Worm (Caenorhabditis elegans) whole organism, L4 larva: ENCODE measurements around the gene acr-20.

Experiments
- F10B5.3 ChIP-seq: sonication (generic microtip); optimal IDR thresholded peaks from 2 replicates; lab custom pipeline; 2016; ENCODE audit warnings: mild to moderate bottlenecking, missing genetic modification characterization, missing compliant biosample characterization
- F26F4.8 ChIP-seq: fragments of 200-800 bp; sonication (Bioruptor generic); conservative IDR thresholded peaks from 2 replicates; pipeline ENCODE4 v1.3.6; 2022; ENCODE audit warnings: missing genetic modification characterization, missing compliant biosample characterization
- F37D6.2 ChIP-seq: sonication (generic microtip); optimal IDR thresholded peaks from 2 replicates; lab custom pipeline; 2016; ENCODE audit warnings: mild to moderate bottlenecking, missing genetic modification characterization, missing compliant biosample characterization
- F44E2.7 ChIP-seq: fragments of 200-800 bp; sonication (Bioruptor generic); IDR thresholded peaks from 2 replicates; pipeline ENCODE4 v2.1.2; 2022; ENCODE audit warnings: missing genetic modification characterization, missing compliant biosample characterization
- F49E8.2 ChIP-seq: sonication (generic microtip); optimal IDR thresholded peaks from 2 replicates; lab custom pipeline; 2016; ENCODE audit warnings: missing compliant biosample characterization, mild to moderate bottlenecking, missing genetic modification characterization, borderline replicate concordance
- Y105C5A.15 ChIP-seq: fragments of 200-800 bp; sonication (Bioruptor generic); IDR thresholded peaks from 2 replicates; pipeline ENCODE4 v1.3.6; 2022; ENCODE audit warnings: missing genetic modification characterization, missing compliant biosample characterization
- Y48G9A.11 ChIP-seq: fragments of 200-800 bp; sonication (Bioruptor generic); IDR thresholded peaks from 2 replicates; pipeline ENCODE4 v1.3.6; 2022; ENCODE audit warnings: missing genetic modification reagents, missing genetic modification characterization, missing compliant biosample characterization
- aha-1 ChIP-seq: fragments of 150-350 bp; peaks from one replicate; lab custom pipeline; 2014; ENCODE audit warnings: missing biosample characterization, missing genetic modification characterization
- aly-2 ChIP-seq: sonication (generic microtip); optimal IDR thresholded peaks from 2 replicates; lab custom pipeline; 2018; ENCODE audit warnings: missing biosample characterization, missing genetic modification characterization
- attf-4 ChIP-seq: sonication (generic microtip); optimal IDR thresholded peaks from 3 replicates; lab custom pipeline; 2017; ENCODE audit warnings: missing biosample characterization, missing genetic modification characterization
- ceh-28 ChIP-seq: fragments of 150-350 bp; optimal IDR thresholded peaks from 2 replicates; lab custom pipeline; 2014; ENCODE audit warnings: missing biosample characterization, missing genetic modification reagents, missing genetic modification characterization
- ceh-32 ChIP-seq: sonication (generic microtip); optimal IDR thresholded peaks from 2 replicates; lab custom pipeline; 2016; ENCODE audit warnings: mild to moderate bottlenecking, missing genetic modification characterization, missing compliant biosample characterization; ENCODE audit not compliant: poor library complexity
- ceh-62 ChIP-seq: sonication (generic microtip); optimal IDR thresholded peaks from 2 replicates; lab custom pipeline; 2017; ENCODE audit warnings: missing biosample characterization, missing genetic modification characterization
- ces-1 ChIP-seq: fragments of 150-350 bp; sonication (generic microtip); optimal IDR thresholded peaks from 4 replicates; lab custom pipeline; 2014; ENCODE audit warnings: missing biosample characterization, missing genetic modification reagents, missing genetic modification characterization
- cey-2 ChIP-seq: sonication (generic microtip); optimal IDR thresholded peaks from 3 replicates; lab custom pipeline; 2017; ENCODE audit warnings: missing genetic modification characterization, mild to moderate bottlenecking, missing compliant biosample characterization, antibody characterized with exemption, borderline replicate concordance; ENCODE audit not compliant: insufficient read depth
- ctbp-1 ChIP-seq: fragments of 200-800 bp; sonication (Bioruptor generic); IDR thresholded peaks from 2 replicates; pipeline ENCODE4 v1.3.6; 2022; ENCODE audit warnings: missing genetic modification reagents, missing genetic modification characterization, missing compliant biosample characterization
- daf-8 ChIP-seq: fragments of 200-800 bp; sonication (Bioruptor generic); IDR thresholded peaks from 2 replicates; pipeline ENCODE4 v1.3.6; 2022; ENCODE audit warnings: missing genetic modification characterization, missing compliant biosample characterization
- dmd-6 ChIP-seq: fragments of 200-800 bp; sonication (Bioruptor generic); IDR thresholded peaks from 2 replicates; pipeline ENCODE4 v1.3.6; 2022; ENCODE audit warnings: missing genetic modification reagents, missing genetic modification characterization, missing compliant biosample characterization
- dve-1 ChIP-seq: sonication (generic microtip); optimal IDR thresholded peaks from 2 replicates; lab custom pipeline; 2017; ENCODE audit warnings: antibody characterized with exemption, mild to moderate bottlenecking, missing genetic modification characterization, missing compliant biosample characterization; ENCODE audit not compliant: insufficient read depth
- gei-8 ChIP-seq: fragments of 200-800 bp; sonication (Bioruptor generic); optimal IDR thresholded peaks from 2 replicates; lab custom pipeline; 2018; ENCODE audit warnings: mild to moderate bottlenecking, missing genetic modification characterization, missing compliant biosample characterization
- hif-1 ChIP-seq, 2 experiments: sonication (generic microtip); optimal IDR thresholded peaks; 2 replicates each; lab custom pipeline; 2016 to 2017; ENCODE audit warnings: missing compliant biosample characterization in 2 of 2, missing genetic modification characterization in 2 of 2, missing genetic modification reagents in 2 of 2, missing genotype in 2 of 2, mild to moderate bottlenecking in 1 of 2
- jun-1 ChIP-seq: fragments of 150-350 bp; optimal IDR thresholded peaks from 2 replicates; lab custom pipeline; 2014; ENCODE audit warnings: missing biosample characterization, missing genetic modification reagents, missing genetic modification characterization
- lin-15B ChIP-seq: fragments of 150-350 bp; sonication (generic microtip); optimal IDR thresholded peaks from 3 replicates; lab custom pipeline; 2014; ENCODE audit warnings: missing biosample characterization, missing genetic modification characterization
- lin-29 ChIP-seq: fragments of 200-800 bp; sonication (Bioruptor generic); IDR thresholded peaks from 2 replicates; pipeline ENCODE4 v1.3.6; 2022; ENCODE audit warnings: missing genetic modification reagents, missing genetic modification characterization, missing compliant biosample characterization
- lin-38 ChIP-seq: fragments of 200-800 bp; sonication (Bioruptor generic); IDR thresholded peaks from 2 replicates; pipeline ENCODE4 v1.3.6; 2022; ENCODE audit warnings: missing genetic modification reagents, missing genetic modification characterization, missing compliant biosample characterization
- lin-39 ChIP-seq: fragments of 150-350 bp; optimal IDR thresholded peaks from 2 replicates; lab custom pipeline; 2014; ENCODE audit warnings: missing biosample characterization, missing genetic modification reagents, missing genetic modification characterization
- mdt-29 ChIP-seq: fragments of 200-800 bp; sonication (Bioruptor generic); IDR thresholded peaks from 2 replicates; pipeline ENCODE4 v1.3.6; 2022; ENCODE audit warnings: missing genetic modification reagents, missing genetic modification characterization, missing compliant biosample characterization
- mxl-3 ChIP-seq: fragments of 200-800 bp; sonication (Bioruptor generic); optimal IDR thresholded peaks from 2 replicates; lab custom pipeline; 2018; ENCODE audit warnings: mild to moderate bottlenecking, missing genetic modification characterization, missing compliant biosample characterization
- nhr-237 ChIP-seq: sonication (generic microtip); optimal IDR thresholded peaks from 2 replicates; lab custom pipeline; 2017; ENCODE audit warnings: missing biosample characterization, missing genetic modification characterization
- nhr-25 ChIP-seq: sonication (generic microtip); optimal IDR thresholded peaks from 2 replicates; lab custom pipeline; 2017; ENCODE audit warnings: missing genetic modification characterization, mild to moderate bottlenecking, missing compliant biosample characterization, antibody characterized with exemption, moderate library complexity, borderline replicate concordance; ENCODE audit not compliant: insufficient read depth
- nhr-28 ChIP-seq: fragments of 150-350 bp; optimal IDR thresholded peaks from 2 replicates; lab custom pipeline; 2014; ENCODE audit warnings: missing biosample characterization, missing genetic modification characterization
- nhr-48 ChIP-seq: sonication (generic microtip); optimal IDR thresholded peaks from 2 replicates; lab custom pipeline; 2016; ENCODE audit warnings: mild to moderate bottlenecking, missing genetic modification characterization, missing compliant biosample characterization
- pha-4 ChIP-seq, 2 experiments: fragments of 150-350 bp in 1 of 2; fragments of 200-800 bp in 1 of 2; sonication (Bioruptor generic) in 1 of 2; IDR thresholded peaks in 1 of 2; optimal IDR thresholded peaks in 1 of 2; 2 replicates each; pipeline versions ENCODE4 v1.3.6 to Lab custom; 2014 to 2022; ENCODE audit warnings: missing genetic modification characterization in 2 of 2, missing genetic modification reagents in 2 of 2, missing biosample characterization in 1 of 2, missing compliant biosample characterization in 1 of 2
- php-3 ChIP-seq: fragments of 200-800 bp; sonication (Bioruptor generic); IDR thresholded peaks from 2 replicates; pipeline ENCODE4 v1.3.6; 2022; ENCODE audit warnings: missing genetic modification reagents, missing genetic modification characterization, missing compliant biosample characterization
- pqm-1 ChIP-seq: sonication (generic microtip); optimal IDR thresholded peaks from 2 replicates; lab custom pipeline; 2017; ENCODE audit warnings: missing biosample characterization, missing genetic modification characterization
- rbr-2 ChIP-seq: sonication (generic microtip); optimal IDR thresholded peaks from 2 replicates; lab custom pipeline; 2016; ENCODE audit warnings: missing genotype, missing genetic modification characterization, missing compliant biosample characterization
- skn-1 ChIP-seq: fragments of 150-350 bp; optimal IDR thresholded peaks from 2 replicates; lab custom pipeline; 2014; ENCODE audit warnings: missing biosample characterization, missing genetic modification characterization
- snpc-4 ChIP-seq: fragments of 150-350 bp; optimal IDR thresholded peaks from 2 replicates; lab custom pipeline; 2014; ENCODE audit warnings: missing biosample characterization, missing genetic modification characterization
- spr-3 ChIP-seq: fragments of 200-800 bp; sonication (Bioruptor generic); optimal IDR thresholded peaks from 2 replicates; lab custom pipeline; 2018; ENCODE audit warnings: mild to moderate bottlenecking, missing genetic modification characterization, missing compliant biosample characterization
- tra-1 ChIP-seq: fragments of 200-800 bp; sonication (Bioruptor generic); IDR thresholded peaks from 2 replicates; pipeline ENCODE4 v1.3.6; 2022; ENCODE audit warnings: missing genetic modification reagents, missing genetic modification characterization, missing compliant biosample characterization
- zag-1 ChIP-seq: fragments of 150-350 bp; optimal IDR thresholded peaks from 2 replicates; lab custom pipeline; 2014; ENCODE audit warnings: missing biosample characterization, missing genetic modification characterization
- zfp-3 ChIP-seq: fragments of 200-800 bp; sonication (Bioruptor generic); conservative IDR thresholded peaks from 2 replicates; pipeline ENCODE4 v1.3.6; 2022; ENCODE audit warnings: missing genetic modification reagents, missing genetic modification characterization, missing compliant biosample characterization

acr-20 gene

DNA sequence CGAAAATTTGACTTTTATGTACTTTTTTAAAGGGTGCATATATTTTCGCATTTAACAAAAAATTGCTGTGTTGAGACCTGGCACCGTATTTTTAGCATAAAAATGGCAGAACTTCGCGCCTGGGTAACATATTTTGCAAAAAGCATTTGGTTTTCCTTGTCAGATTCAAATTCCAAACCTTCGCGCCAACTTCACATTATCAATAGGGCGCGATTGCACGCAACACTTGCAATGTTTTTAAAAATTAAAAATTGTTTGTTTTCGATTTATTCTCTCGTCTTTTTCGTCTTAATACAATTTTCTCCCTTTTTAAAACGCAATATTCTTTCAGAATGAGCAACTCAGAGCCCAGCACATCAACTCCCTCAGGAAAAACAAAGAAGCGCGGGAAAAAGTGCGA, 5.9 kb upstream of the acr-20 start, which contains the start of gene mes-2 (continued):
- TF ChIP-seq snpc-4 = no peak
- TF ChIP-seq F49E8.2 (tag; lab: Kevin White, UChicago) = no peak
- TF ChIP-seq php-3 (GFP tag; lab: Robert Waterston, UW) = 0 out of 2 replicates have a peak, but pooled peaks have one; percentile 10
- TF ChIP-seq dmd-6 = peak; percentile 34
- no peak for TF ChIP-seq lin-29 (GFP tag; lab: Robert Waterston, UW)

DNA sequence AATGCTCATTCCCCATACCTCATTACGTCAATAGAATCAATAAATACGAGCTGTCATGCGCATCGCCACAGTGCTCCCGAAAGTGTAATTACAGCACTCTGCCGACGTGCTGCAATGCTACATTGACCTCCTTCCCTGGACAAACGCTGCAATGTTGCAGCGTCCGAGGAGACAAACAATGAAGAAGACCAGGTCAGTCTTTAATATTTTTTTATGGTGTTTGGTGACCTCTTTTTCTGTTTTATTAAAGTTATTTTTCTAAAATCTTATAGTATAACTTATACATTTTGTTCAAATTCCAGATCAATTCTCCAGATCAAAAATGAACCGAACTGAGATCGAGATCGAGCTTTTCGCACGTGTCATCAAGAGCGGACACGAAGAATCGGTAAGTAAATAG, 3.8 kb upstream of the acr-20 start, which contains the start of gene sdz-26:
sdz-26 (plus strand) TSS at position 301 of the 400 bp plus-strand sequence.
- no peak for TF ChIP-seq nhr-237 (tag; lab: Kevin White, UChicago)
- no peak for TF ChIP-seq ces-1
- TF ChIP-seq ceh-62 (tag; lab: Kevin White, UChicago) = no peak
- no peak for TF ChIP-seq F26F4.8 (GFP tag; lab: Robert Waterston, UW)
- no peak for TF ChIP-seq pha-4 (GFP tag; IDR thresholded peaks at IDR 0.05; lab: Robert Waterston, UW)
- TF ChIP-seq pha-4 (tag; optimal IDR thresholded peaks at IDR 0.05; lab: Kevin White, UChicago) = no peak
- TF ChIP-seq F44E2.7 (GFP tag; lab: Robert Waterston, UW) = no peak
- TF ChIP-seq aly-2 (tag; lab: Kevin White, UChicago) = no peak
- TF ChIP-seq attf-4 (tag; lab: Kevin White, UChicago) = no peak
- no peak for TF ChIP-seq zag-1 (tag; lab: Kevin White, UChicago)
- TF ChIP-seq cey-2 (tag; lab: Kevin White, UChicago) = no peak
- TF ChIP-seq skn-1 (tag; lab: Kevin White, UChicago) = no peak
- no peak for TF ChIP-seq F10B5.3
- no peak for TF ChIP-seq hif-1 (tag; optimal IDR thresholded peaks at IDR 0.05; lab: Kevin White, UChicago)
- TF ChIP-seq tra-1 (GFP tag; lab: Robert Waterston, UW) = no peak
- no peak for TF ChIP-seq zfp-3
- TF ChIP-seq nhr-28 (tag; lab: Kevin White, UChicago) = no peak
- TF ChIP-seq, all 104 proteins: peak for 0

DNA sequence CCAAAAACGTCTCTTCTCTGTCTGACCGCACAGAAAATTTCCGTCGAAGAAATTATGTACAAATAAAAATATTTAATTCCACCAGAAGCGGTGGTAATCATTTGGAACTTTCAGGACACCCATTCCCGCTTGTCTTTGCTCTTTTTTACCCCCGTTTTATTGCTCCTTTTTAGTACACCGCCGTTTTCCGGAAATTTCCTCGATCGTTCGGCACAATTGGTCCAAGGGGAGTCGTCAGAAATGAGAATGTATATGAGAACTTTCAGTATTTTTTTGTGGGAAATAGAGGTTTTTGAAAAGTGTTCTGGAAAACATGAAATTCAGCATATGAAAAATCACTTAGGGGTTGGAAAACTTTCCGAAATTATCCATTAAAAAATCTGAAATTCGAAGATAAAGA, 3.1 kb upstream of the acr-20 start:
- TF ChIP-seq mxl-3 (GFP tag; lab: Kevin White, UChicago) (no peak), lin-29 (GFP tag; lab: Robert Waterston, UW) (no peak), lin-15B (tag; lab: Kevin White, UChicago) (no peak), cey-2 (tag; lab: Kevin White, UChicago) (no peak), aha-1 (tag; lab: Kevin White, UChicago) (peak; percentile 93)

DNA sequence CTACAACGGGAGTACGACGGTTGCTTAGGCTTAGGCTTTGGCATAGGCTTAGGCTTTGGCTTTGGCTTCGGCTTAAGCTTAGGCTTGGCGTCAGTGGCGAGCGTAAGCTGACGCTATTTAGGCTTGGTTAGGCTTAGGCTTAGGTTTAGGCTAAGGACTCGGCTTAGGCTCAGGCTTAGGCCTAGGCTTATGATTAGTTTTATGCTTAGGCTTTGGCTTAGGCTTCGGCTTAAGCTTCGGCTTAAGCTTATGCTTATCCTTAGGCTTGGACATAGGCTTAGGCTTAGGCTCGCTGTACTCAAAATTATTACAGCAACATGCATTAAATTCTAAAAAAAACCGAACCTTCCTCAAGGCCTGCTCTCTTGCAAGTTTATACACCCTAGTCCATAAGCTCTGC, 3.1 kb downstream of the acr-20 start:
- no peak for TF ChIP-seq nhr-237 (tag; lab: Kevin White, UChicago)
- peak; percentile 85 for TF ChIP-seq aha-1 (tag; lab: Kevin White, UChicago)

DNA sequence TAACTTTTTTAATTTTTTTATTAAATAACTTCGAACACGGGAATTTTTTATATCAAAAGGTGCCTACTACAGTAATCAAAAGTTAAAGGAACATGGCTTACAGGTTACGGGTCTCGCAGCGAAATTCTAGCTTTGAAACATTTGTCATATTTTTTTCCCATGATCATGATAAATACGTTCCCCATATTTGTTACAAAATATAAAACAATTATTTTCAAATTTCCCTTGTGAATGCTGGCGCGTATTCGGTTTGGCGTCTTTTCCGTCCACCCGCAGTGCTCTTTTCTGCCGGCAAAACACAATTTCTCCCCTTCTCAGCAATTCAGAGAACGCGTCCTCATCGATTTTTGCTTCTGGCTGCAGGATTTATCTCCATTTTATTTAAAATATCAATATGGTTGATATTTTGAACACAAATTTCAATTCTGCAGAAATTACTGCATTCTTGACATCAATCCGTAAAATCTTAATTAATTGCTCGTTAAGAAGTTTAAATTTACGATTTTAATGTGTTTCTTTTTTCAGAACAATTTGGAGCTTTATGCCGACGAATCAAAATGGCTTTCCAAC, 12.4 kb downstream of the acr-20 start, which contains the start of gene imb-2:
imb-2 (plus strand) TSS at position 520 of the 570 bp plus-strand sequence.
- TF ChIP-seq rbr-2 (tag; lab: Kevin White, UChicago) (peak; percentile 57), nhr-48 (tag; lab: Kevin White, UChicago) (no peak), lin-39 (no peak), cey-2 (tag; lab: Kevin White, UChicago) (no peak), F37D6.2 (tag; lab: Kevin White, UChicago) (peak; percentile 25), spr-3 (GFP tag; lab: Kevin White, UChicago) (no peak), nhr-25 (tag; lab: Kevin White, UChicago) (no peak), ctbp-1 (GFP tag; lab: Robert Waterston, UW) (no peak), pqm-1 (tag; lab: Kevin White, UChicago) (no peak), dve-1 (peak; percentile 45), gei-8 (no peak), pha-4 (GFP tag; IDR thresholded peaks at IDR 0.05; lab: Robert Waterston, UW) (no peak), pha-4 (tag; optimal IDR thresholded peaks at IDR 0.05; lab: Kevin White, UChicago) (no peak), lin-29 (GFP tag; lab: Robert Waterston, UW) (no peak), jun-1 (tag; lab: Kevin White, UChicago) (no peak), aly-2 (tag; lab: Kevin White, UChicago) (no peak), ceh-32 (tag; lab: Kevin White, UChicago) (no peak), daf-8 (GFP tag; lab: Robert Waterston, UW) (no peak), lin-38 (GFP tag; lab: Robert Waterston, UW) (peak; percentile 61), Y105C5A.15 (GFP tag; lab: Robert Waterston, UW) (no peak), ceh-28 (tag; lab: Kevin White, UChicago) (no peak), mdt-29 (GFP tag; lab: Robert Waterston, UW) (no peak), Y48G9A.11 (no peak)
